Fruit fly (Drosophila melanogaster) whole organism, embryonic: Measurements from ENCODE around the gene pdm2.

ENCODE experiments used
- CG11560 ChIP-seq: fragments of 200-800 bp; sonication (Bioruptor generic); IDR thresholded peaks from 3 replicates; pipeline ENCODE4 v1.3.6; 2022; ENCODE audit warnings: missing biosample characterization, missing genetic modification characterization
- CG11695 ChIP-seq: fragments of 200-800 bp; sonication (Bioruptor generic); IDR thresholded peaks from 3 replicates; pipeline ENCODE4 v1.3.6; 2022; ENCODE audit warnings: missing biosample characterization, missing genetic modification characterization
- CG12236 ChIP-seq: fragments of 200-800 bp; sonication (Bioruptor generic); optimal IDR thresholded peaks from 2 replicates; lab custom pipeline; 2016; ENCODE audit warnings: missing biosample characterization, missing genetic modification characterization
- CG13624 ChIP-seq: fragments of 200-800 bp; sonication (Bioruptor generic); optimal IDR thresholded peaks from 2 replicates; lab custom pipeline; 2016; ENCODE audit warnings: missing biosample characterization, missing genetic modification characterization
- CG14710 ChIP-seq: fragments of 200-800 bp; sonication (Bioruptor generic); optimal IDR thresholded peaks from 3 replicates; lab custom pipeline; 2019; ENCODE audit warnings: missing biosample characterization, mild to moderate bottlenecking, missing genetic modification characterization, moderate library complexity
- CG1529 ChIP-seq: fragments of 200-800 bp; sonication (Bioruptor generic); optimal IDR thresholded peaks from 3 replicates; lab custom pipeline; 2018; ENCODE audit warnings: missing biosample characterization, missing genetic modification characterization
- CG17361 ChIP-seq: fragments of 200-800 bp; sonication (Bioruptor generic); IDR thresholded peaks from 3 replicates; pipeline ENCODE4 v1.3.6; 2022; ENCODE audit warnings: missing biosample characterization, missing genetic modification characterization
- CG17612 ChIP-seq: fragments of 200-800 bp; sonication (Bioruptor generic); IDR thresholded peaks from 2 replicates; pipeline ENCODE4 v1.3.6; 2022; ENCODE audit warnings: missing biosample characterization, missing genetic modification characterization
- CG18011 ChIP-seq: fragments of 200-800 bp; sonication (Bioruptor generic); optimal IDR thresholded peaks from 2 replicates; lab custom pipeline; 2017; ENCODE audit warnings: missing biosample characterization, missing genetic modification characterization, mild to moderate bottlenecking, moderate library complexity, missing genotype
- CG2120 ChIP-seq: fragments of 200-800 bp; sonication (Bioruptor generic); optimal IDR thresholded peaks from 3 replicates; lab custom pipeline; 2016; ENCODE audit warnings: missing biosample characterization, missing genetic modification characterization
- CG2889 ChIP-seq: fragments of 200-800 bp; sonication (Bioruptor generic); IDR thresholded peaks from 3 replicates; pipeline ENCODE4 v1.3.6; 2022; ENCODE audit warnings: missing biosample characterization, missing genetic modification characterization
- CG3065 ChIP-seq: fragments of 200-800 bp; sonication (Bioruptor generic); optimal IDR thresholded peaks from 2 replicates; lab custom pipeline; 2016; ENCODE audit warnings: missing biosample characterization, missing genetic modification characterization
- CG3407 ChIP-seq: fragments of 200-800 bp; sonication (Bioruptor generic); optimal IDR thresholded peaks from 2 replicates; lab custom pipeline; 2018; ENCODE audit warnings: missing biosample characterization, mild to moderate bottlenecking, missing genetic modification characterization
- CG3838 ChIP-seq: fragments of 200-800 bp; sonication (Bioruptor generic); optimal IDR thresholded peaks from 3 replicates; lab custom pipeline; 2016; ENCODE audit warnings: missing biosample characterization, missing genetic modification characterization
- CG42726 ChIP-seq: fragments of 200-800 bp; sonication (Bioruptor generic); IDR thresholded peaks from 2 replicates; pipeline ENCODE4 v1.3.6; 2022; ENCODE audit warnings: missing biosample characterization, missing genetic modification characterization; ENCODE audit not compliant: partially characterized antibody
- CG4424 ChIP-seq: fragments of 200-800 bp; sonication (Bioruptor generic); optimal IDR thresholded peaks from 3 replicates; lab custom pipeline; 2016; ENCODE audit warnings: missing biosample characterization, missing genetic modification characterization
- CG4730 ChIP-seq: fragments of 200-800 bp; sonication (Bioruptor generic); IDR thresholded peaks from 2 replicates; pipeline ENCODE4 v1.3.6; 2022; ENCODE audit warnings: missing biosample characterization, missing genetic modification characterization
- CG8290 ChIP-seq, 3 experiments: fragments of 200-800 bp; sonication (Bioruptor generic); optimal IDR thresholded peaks; 2 replicates each; lab custom pipeline; 2016 to 2019; ENCODE audit warnings: missing biosample characterization in 3 of 3, missing genetic modification characterization in 3 of 3, mild to moderate bottlenecking in 2 of 3, moderate library complexity in 1 of 3
- CG8388 ChIP-seq: fragments of 200-800 bp; sonication (Bioruptor generic); optimal IDR thresholded peaks from 2 replicates; lab custom pipeline; 2019; ENCODE audit warnings: missing biosample characterization, mild to moderate bottlenecking, missing genetic modification characterization, moderate library complexity
- CG8924 ChIP-seq: fragments of 200-800 bp; optimal IDR thresholded peaks from 3 replicates; lab custom pipeline; 2019; ENCODE audit warnings: missing biosample characterization, mild to moderate bottlenecking, missing genetic modification characterization, moderate library complexity
- CG9609 ChIP-seq: fragments of 200-800 bp; sonication (Bioruptor generic); optimal IDR thresholded peaks from 3 replicates; lab custom pipeline; 2016; ENCODE audit warnings: missing biosample characterization, missing genetic modification characterization
- D19A ChIP-seq: fragments of 200-800 bp; optimal IDR thresholded peaks from 3 replicates; lab custom pipeline; 2019; ENCODE audit warnings: missing biosample characterization, mild to moderate bottlenecking, missing genetic modification characterization, moderate library complexity
- Dip3 ChIP-seq: fragments of 200-800 bp; sonication (Bioruptor generic); optimal IDR thresholded peaks from 3 replicates; lab custom pipeline; 2016; ENCODE audit warnings: missing biosample characterization, missing genetic modification characterization
- Drgx ChIP-seq: fragments of 200-800 bp; sonication (Bioruptor generic); IDR thresholded peaks from 2 replicates; pipeline ENCODE4 v1.3.6; 2022; ENCODE audit warnings: missing biosample characterization, missing genetic modification characterization
- Fer2 ChIP-seq: fragments of 200-800 bp; sonication (Bioruptor generic); optimal IDR thresholded peaks from 2 replicates; lab custom pipeline; 2018; ENCODE audit warnings: missing biosample characterization, mild to moderate bottlenecking, missing genetic modification characterization, moderate library complexity
- GATAe ChIP-seq: fragments of 200-800 bp; sonication (Bioruptor generic); conservative IDR thresholded peaks from 2 replicates; pipeline ENCODE4 v1.3.6; 2022; ENCODE audit warnings: missing biosample characterization, missing genetic modification characterization
- HmgZ ChIP-seq: fragments of 200-800 bp; sonication (Bioruptor generic); optimal IDR thresholded peaks from 2 replicates; lab custom pipeline; 2018; ENCODE audit warnings: missing biosample characterization, mild to moderate bottlenecking, missing genetic modification characterization
- Hmx ChIP-seq: fragments of 200-800 bp; sonication (Bioruptor generic); optimal IDR thresholded peaks from 2 replicates; lab custom pipeline; 2016; ENCODE audit warnings: missing biosample characterization, missing genetic modification characterization
- Scr ChIP-seq: fragments of 200-800 bp; sonication (Bioruptor generic); IDR thresholded peaks from 2 replicates; pipeline ENCODE4 v1.3.6; 2022; ENCODE audit warnings: missing biosample characterization, missing genetic modification characterization; ENCODE audit not compliant: partially characterized antibody
- Sox102F ChIP-seq: fragments of 200-800 bp; sonication (Bioruptor generic); optimal IDR thresholded peaks from 2 replicates; lab custom pipeline; 2018; ENCODE audit warnings: missing biosample characterization, mild to moderate bottlenecking, missing genetic modification characterization, moderate library complexity
- YL-1 ChIP-seq: fragments of 200-800 bp; sonication (Bioruptor generic); optimal IDR thresholded peaks from 3 replicates; lab custom pipeline; 2017; ENCODE audit warnings: missing biosample characterization, mild to moderate bottlenecking, missing genetic modification characterization
- abd-A ChIP-seq: fragments of 200-800 bp; sonication (Bioruptor generic); optimal IDR thresholded peaks from 3 replicates; lab custom pipeline; 2019; ENCODE audit warnings: missing biosample characterization, mild to moderate bottlenecking, missing genetic modification characterization, moderate library complexity
- al ChIP-seq: fragments of 200-800 bp; sonication (Bioruptor generic); IDR thresholded peaks from 2 replicates; pipeline ENCODE4 v1.3.6; 2022; ENCODE audit warnings: missing biosample characterization, missing genetic modification characterization
- chm ChIP-seq: fragments of 200-800 bp; sonication (Bioruptor generic); IDR thresholded peaks from 2 replicates; pipeline ENCODE4 v1.3.6; 2022; ENCODE audit warnings: missing biosample characterization, missing genetic modification characterization
- cwo ChIP-seq: fragments of 200-800 bp; sonication (Bioruptor generic); optimal IDR thresholded peaks from 3 replicates; lab custom pipeline; 2017; ENCODE audit warnings: missing biosample characterization, missing genetic modification characterization, mild to moderate bottlenecking, moderate library complexity, missing genetic modification reagents
- en ChIP-seq: fragments of 200-800 bp; sonication (Bioruptor generic); optimal IDR thresholded peaks from 2 replicates; lab custom pipeline; 2016; ENCODE audit warnings: missing biosample characterization, missing genetic modification characterization
- fd102C ChIP-seq: fragments of 200-800 bp; sonication (Bioruptor generic); optimal IDR thresholded peaks from 2 replicates; lab custom pipeline; 2018; ENCODE audit warnings: missing biosample characterization, mild to moderate bottlenecking, missing genetic modification characterization, moderate library complexity
- fru ChIP-seq: fragments of >200 bp; optimal IDR thresholded peaks from 2 replicates; lab custom pipeline; 2017
- mam ChIP-seq: fragments of 200-800 bp; sonication (Bioruptor generic); optimal IDR thresholded peaks from 3 replicates; lab custom pipeline; 2016; ENCODE audit warnings: missing biosample characterization, missing genetic modification characterization
- nerfin-2 ChIP-seq: fragments of 200-800 bp; sonication (Bioruptor generic); IDR thresholded peaks from 2 replicates; pipeline ENCODE4 v1.3.6; 2022; ENCODE audit warnings: missing biosample characterization, missing genetic modification characterization; ENCODE audit not compliant: partially characterized antibody
- salm ChIP-seq: fragments of 200-800 bp; sonication (Bioruptor generic); optimal IDR thresholded peaks from 2 replicates; lab custom pipeline; 2018; ENCODE audit warnings: missing biosample characterization, mild to moderate bottlenecking, missing genetic modification characterization
- schlank ChIP-seq: fragments of 200-800 bp; sonication (Bioruptor generic); optimal IDR thresholded peaks from 2 replicates; lab custom pipeline; 2018; ENCODE audit warnings: missing biosample characterization, mild to moderate bottlenecking, missing genetic modification characterization
- tgo ChIP-seq: fragments of 200-800 bp; sonication (Bioruptor generic); IDR thresholded peaks from 3 replicates; pipeline ENCODE4 v1.3.6; 2022; ENCODE audit warnings: missing biosample characterization, missing genetic modification characterization
- tll ChIP-seq, 2 experiments: fragments of 200-800 bp in 1 of 2; fragments of >200 bp in 1 of 2; sonication (Bioruptor generic) in 1 of 2; optimal IDR thresholded peaks; 2 replicates each; lab custom pipeline; 2017 to 2019; ENCODE audit warnings: missing biosample characterization in 2 of 2, missing genetic modification characterization in 2 of 2, mild to moderate bottlenecking in 1 of 2, moderate library complexity in 1 of 2
- toy ChIP-seq: fragments of 200-800 bp; sonication (Bioruptor generic); IDR thresholded peaks from 2 replicates; pipeline ENCODE4 v1.3.6; 2022; ENCODE audit warnings: missing biosample characterization, missing genetic modification characterization
- ttk ChIP-seq: fragments of 200-800 bp; sonication (Bioruptor generic); IDR thresholded peaks from 2 replicates; pipeline ENCODE4 v2.1.2; 2022; ENCODE audit warnings: missing biosample characterization, missing genetic modification characterization
- tx ChIP-seq: fragments of 200-800 bp; sonication (Bioruptor generic); optimal IDR thresholded peaks from 2 replicates; lab custom pipeline; 2016; ENCODE audit warnings: missing biosample characterization, missing genetic modification characterization
- vfl ChIP-seq: fragments of 200-800 bp; sonication (Bioruptor generic); optimal IDR thresholded peaks from 2 replicates; lab custom pipeline; 2016; ENCODE audit warnings: missing biosample characterization, missing genetic modification characterization

pdm2 gene

dm6 chr2L:12720430-12721396 lies 63.7 kb downstream of the pdm2 start (continued):
- TF ChIP-seq vfl (GFP tag; lab: Kevin White, UChicago) (peak; percentile 17), CG4424 (GFP tag; lab: Kevin White, UChicago) (peak; percentile 46), fru (lab: Kevin White, UChicago) (no peak), CG3838 (GFP tag; lab: Kevin White, UChicago) (no peak), CG3407 (GFP tag; lab: Kevin White, UChicago) (no peak), mam (GFP tag; lab: Kevin White, UChicago) (peak; percentile 41), HmgZ (tag; lab: Kevin White, UChicago) (peak; percentile 32), CG4730 (GFP tag; lab: Robert Waterston, UW) (peak; percentile 48; the same call in 1 of the 2 replicates), tgo (GFP tag; lab: Robert Waterston, UW) (peak; percentile 60), abd-A (tag; lab: Kevin White, UChicago) (peak; percentile 75), Dip3 (GFP tag; lab: Kevin White, UChicago) (peak; percentile 28), D19A (tag; lab: Kevin White, UChicago) (peak; percentile 37), tx (GFP tag; lab: Kevin White, UChicago) (no peak), fd102C (GFP tag; lab: Kevin White, UChicago) (no peak), Hmx (GFP tag; lab: Kevin White, UChicago) (peak; percentile 24), CG11560 (tag; lab: Robert Waterston, UW) (no peak), al (GFP tag; lab: Robert Waterston, UW) (no peak), CG1529 (GFP tag; lab: Kevin White, UChicago) (no peak), ttk (GFP tag; lab: Robert Waterston, UW) (peak; percentile 23; the same call in 1 of the 2 replicates), CG17361 (peak; percentile 67; the same call in 2 of the 3 replicates), CG9609 (GFP tag; lab: Kevin White, UChicago) (no peak), en (no peak), CG12236 (GFP tag; lab: Kevin White, UChicago) (no peak), chm (GFP tag; lab: Robert Waterston, UW) (no peak), CG14710 (peak; percentile 40), salm (tag; lab: Kevin White, UChicago) (no peak), CG8290 (GFP tag; optimal IDR thresholded peaks at IDR 0.05; lab: Kevin White, UChicago) (no peak), CG8290 (tag; optimal IDR thresholded peaks at IDR 0.05; lab: Kevin White, UChicago) (peak in 1 of 2 experiments; percentile 56), CG8388 (GFP tag; lab: Kevin White, UChicago) (peak; percentile 9), Drgx (GFP tag; lab: Robert Waterston, UW) (peak; percentile 71), CG13624 (GFP tag; lab: Kevin White, UChicago) (peak; percentile 12), schlank (tag; lab: Kevin White, UChicago) (no peak), CG11695 (peak; percentile 60), CG18011 (GFP tag; lab: Kevin White, UChicago) (no peak), toy (GFP tag; lab: Robert Waterston, UW) (no peak), GATAe (GFP tag; lab: Robert Waterston, UW) (peak; percentile 86), YL-1 (GFP tag; lab: Kevin White, UChicago) (no peak), CG8924 (tag; lab: Kevin White, UChicago) (no peak), Fer2 (tag; lab: Kevin White, UChicago) (no peak), nerfin-2 (no peak), Scr (GFP tag; lab: Robert Waterston, UW) (no peak), CG2889 (GFP tag; lab: Robert Waterston, UW) (no peak), CG2120 (GFP tag; lab: Kevin White, UChicago) (peak; percentile 62), CG3065 (GFP tag; lab: Kevin White, UChicago) (no peak), cwo (peak; percentile 67), CG42726 (GFP tag; lab: Robert Waterston, UW) (no peak), CG17612 (GFP tag; lab: Robert Waterston, UW) (0 out of 2 replicates have a peak, but pooled peaks have one; percentile 9), Sox102F (peak; percentile 30), tll (GFP tag; optimal IDR thresholded peaks at IDR 0.05; lab: Kevin White, UChicago) (no peak)
